Worm (Caenorhabditis elegans) whole organism, dauer: ENCODE measurements around the gene K04F1.8.

Experiments used
- unc-62 ChIP-seq: sonication (generic microtip); optimal IDR thresholded peaks from 2 replicates; lab custom pipeline; 2017; ENCODE audit warnings: missing biosample characterization, missing genetic modification reagents, missing genetic modification characterization

K04F1.8 gene

DNA sequence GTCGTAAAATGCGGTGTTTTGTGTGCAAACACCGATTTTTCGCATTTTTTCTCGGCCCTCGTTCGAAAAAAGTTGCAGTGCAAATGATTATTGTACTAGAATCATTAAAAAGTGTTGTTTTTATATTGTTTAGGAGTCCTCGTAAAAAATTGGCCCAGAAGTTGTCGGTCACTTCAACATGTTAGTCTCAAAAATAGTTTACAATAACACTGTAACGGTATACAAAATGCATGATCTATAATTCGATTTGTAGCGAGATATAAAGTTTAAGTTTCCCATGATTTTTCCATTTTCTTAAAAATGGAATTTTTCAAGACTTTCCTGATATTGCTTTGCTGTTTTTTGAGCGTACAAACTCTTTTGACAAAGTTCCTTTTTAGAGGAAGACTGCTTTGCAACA, at the start of gene K04F1.8:
Gene K04F1.8, plus strand, starts transcription at position 301 of the 400 bp plus-strand sequence.
- TF ChIP-seq unc-62: no peak

DNA sequence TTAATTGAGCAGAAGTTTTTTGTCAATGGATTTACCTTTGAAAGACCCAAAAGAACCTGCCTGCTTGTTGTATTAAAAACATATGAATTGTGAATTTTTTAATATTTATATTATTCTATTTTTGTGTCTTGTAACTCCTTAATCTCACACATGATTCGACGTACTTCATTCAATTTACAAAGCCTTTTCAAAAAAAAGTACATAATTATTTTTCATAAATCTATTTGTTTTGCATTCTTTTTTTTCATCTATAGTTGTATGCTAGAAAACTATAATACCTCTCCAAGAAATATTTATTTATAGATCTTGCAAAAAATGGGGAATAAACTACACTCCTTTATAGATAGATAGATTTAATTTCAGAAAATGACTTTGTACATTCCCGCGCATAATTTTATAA, 48.2 kb upstream of the K04F1.8 start, which contains the start of gene nhr-179:
Gene nhr-179, minus strand, starts transcription at position 101 of the 400 bp plus-strand sequence.
- no peak for TF ChIP-seq unc-62

ce11 chrV:1620537-1620936, 46.5 kb upstream of the K04F1.8 start:
- TF ChIP-seq unc-62: no peak

DNA sequence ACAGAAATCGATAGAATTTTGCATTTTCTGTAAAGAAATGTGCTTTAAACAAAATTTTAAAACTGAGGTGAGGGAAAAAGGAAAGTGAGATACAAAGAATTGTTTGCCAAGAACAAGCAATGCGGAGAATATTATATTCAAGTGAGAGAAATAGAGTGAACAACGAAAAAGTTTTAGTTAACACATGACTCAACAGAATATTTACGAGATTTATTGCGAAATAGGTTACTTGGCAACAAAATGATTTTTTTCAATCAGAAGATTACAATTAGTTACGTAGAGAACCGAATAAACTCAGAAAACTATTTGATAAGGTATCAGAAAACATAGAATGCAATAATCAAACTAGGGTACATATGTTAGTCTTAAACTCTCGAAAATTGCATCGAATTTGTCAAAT, 45.5 kb upstream of the K04F1.8 start, which contains the start of gene nhr-117:
Gene nhr-117, minus strand, starts transcription at position 27 of the 400 bp plus-strand sequence.
- TF ChIP-seq unc-62: no peak

DNA sequence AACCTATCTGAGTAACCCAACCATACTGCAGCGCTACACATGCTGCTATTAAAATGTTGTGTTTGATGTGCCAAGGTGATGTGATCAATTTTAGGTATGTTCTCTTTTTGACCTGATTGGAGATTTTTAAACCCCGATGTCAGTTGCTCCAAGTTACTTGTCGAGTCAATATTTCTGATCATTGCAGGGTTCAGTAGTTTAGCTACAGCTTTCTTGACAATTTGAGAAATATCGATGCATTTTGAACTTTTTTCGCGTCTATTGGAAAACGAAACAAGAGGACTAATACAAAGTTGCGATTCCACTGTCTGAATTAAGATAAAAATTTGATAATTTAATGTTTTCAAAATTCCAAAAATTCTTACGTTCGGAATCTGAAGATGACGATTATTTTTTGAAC, 43.6 kb upstream of the K04F1.8 start:
- TF ChIP-seq unc-62: no peak

DNA sequence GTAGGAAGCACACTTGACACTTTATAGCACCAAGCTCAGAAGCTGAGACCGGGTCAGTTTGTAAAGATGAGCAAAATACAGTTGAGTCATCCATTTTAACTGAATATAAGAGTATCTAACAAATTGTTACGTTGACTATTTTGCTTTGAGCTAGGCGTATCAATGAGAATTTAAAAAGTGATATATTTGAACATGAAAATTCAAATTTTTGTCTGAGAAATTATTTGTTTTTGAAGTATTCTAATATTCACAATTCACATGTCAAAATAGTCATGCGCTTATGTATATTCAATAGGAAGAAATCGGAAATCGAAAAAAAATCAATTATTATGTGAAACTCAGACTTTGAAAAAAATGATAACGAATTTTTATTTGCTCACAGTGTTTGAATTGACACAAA, 42.7 kb upstream of the K04F1.8 start, which contains the start of gene nhr-110:
Gene nhr-110, minus strand, starts transcription at position 101 of the 400 bp plus-strand sequence.
- TF ChIP-seq unc-62: no peak

- no peak for TF ChIP-seq unc-62
Measured at ce11 chrV:1626720-1627119, 40.3 kb upstream of the K04F1.8 start, which contains the start of gene nhr-237. TSS of gene nhr-237 (minus strand) at chrV:1626820.

DNA sequence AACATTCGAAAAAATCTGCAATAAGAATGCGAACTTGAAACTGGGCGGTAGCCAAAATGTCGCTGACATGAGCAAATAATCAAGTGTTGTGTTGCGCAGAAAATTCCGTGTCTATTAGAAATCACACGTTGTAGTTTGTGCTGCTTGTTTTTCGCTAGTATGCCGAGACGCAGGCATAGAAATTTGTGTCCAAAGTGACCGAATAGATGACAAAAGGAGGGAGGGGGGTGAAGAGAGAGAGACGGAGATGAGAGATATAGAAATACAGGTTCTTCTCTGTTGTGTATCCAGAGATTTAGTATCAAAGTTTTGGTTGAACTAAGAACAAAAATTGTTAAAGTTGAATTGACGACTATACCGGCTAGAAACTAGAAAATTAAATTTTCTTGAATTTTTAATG, 39.7 kb upstream of the K04F1.8 start:
- TF ChIP-seq unc-62: no peak

DNA sequence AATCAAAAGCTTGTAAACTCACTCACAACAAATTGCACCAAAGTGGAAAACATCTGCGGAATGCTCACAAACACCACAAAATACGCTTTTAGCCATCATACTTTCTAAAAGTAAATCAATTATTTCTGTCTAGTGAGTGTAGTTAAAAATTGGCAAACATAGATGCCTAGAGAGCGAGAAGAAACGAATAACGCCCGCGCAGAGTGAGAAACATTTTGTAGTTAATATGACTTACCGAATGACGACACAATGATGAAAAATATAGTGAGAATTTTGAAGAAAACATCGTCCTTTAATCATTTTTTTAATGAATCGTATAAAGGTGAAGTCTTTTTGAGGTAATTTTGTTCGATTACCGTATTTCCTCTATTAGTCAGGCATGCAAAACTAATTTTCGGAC, 37.7 kb upstream of the K04F1.8 start, which contains the start of gene nhr-238:
Gene nhr-238, minus strand, starts transcription at position 104 of the 400 bp plus-strand sequence.
- TF ChIP-seq unc-62: no peak

ce11 chrV:1631148-1631547, 35.9 kb upstream of the K04F1.8 start, which contains the start of gene Y46H3D.8:
TSS of gene Y46H3D.8 (minus strand) at chrV:1631248.
- TF ChIP-seq unc-62: no peak

DNA sequence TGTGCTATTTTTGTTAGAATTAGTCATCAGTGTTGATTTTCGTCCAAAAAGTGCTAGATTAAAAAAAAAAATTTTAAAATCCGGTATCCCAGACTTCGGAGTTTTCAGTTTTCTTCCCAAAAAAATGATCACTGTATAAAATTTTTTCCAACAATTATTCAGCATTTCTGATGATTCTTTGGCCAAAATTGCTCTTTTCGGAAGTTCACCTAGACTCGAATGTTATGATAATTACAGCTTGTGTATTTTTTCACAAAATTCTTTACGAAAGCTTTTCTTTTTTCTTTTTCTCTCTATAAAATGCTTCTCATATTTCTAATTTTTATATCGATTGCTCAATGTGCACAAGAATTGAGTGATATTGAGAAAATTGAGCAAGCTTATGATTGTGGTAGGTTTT, 35.3 kb upstream of the K04F1.8 start, which contains the start of gene irld-17:
Gene irld-17, plus strand, starts transcription at position 301 of the 400 bp plus-strand sequence.
- TF ChIP-seq unc-62: no peak

DNA sequence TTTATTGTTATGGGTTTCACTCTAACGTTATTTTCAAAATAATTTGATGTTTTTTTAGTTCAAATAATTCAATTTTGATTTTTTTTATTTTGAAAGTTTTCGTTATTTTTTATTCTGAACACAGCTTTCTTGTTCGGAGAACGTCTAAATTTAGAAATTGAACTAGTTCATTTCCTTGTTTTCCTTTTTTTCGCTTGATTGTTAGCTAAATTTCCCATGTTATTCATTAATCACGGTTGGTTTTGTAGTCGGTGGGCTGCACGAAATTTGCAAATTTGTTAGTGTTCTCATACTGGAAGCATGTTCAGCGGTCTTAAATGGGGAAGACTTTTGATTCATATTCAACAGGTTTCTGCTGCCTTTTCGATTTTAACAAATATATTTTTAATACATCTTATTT, 31.1 kb upstream of the K04F1.8 start, which contains the start of gene str-222:
Gene str-222, plus strand, starts transcription at position 301 of the 400 bp plus-strand sequence.
- no peak for TF ChIP-seq unc-62

DNA sequence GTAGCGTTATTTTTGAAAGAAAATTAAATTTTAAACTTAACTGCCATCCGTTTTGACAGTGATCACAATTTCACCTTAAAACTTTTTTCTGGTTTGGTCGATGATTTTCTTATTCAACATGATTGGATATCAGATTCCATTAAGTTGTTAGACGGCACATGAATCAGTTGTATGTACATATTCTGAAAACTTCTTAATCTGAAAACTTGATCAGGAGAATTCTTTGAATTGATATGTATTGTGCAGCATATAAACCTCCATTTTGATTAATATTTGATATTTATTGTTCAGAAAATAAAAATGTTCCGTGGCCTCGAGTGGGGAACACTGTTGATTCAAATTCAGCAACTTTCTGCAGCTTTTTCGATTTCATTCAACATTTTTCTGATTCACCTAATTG, 27.0 kb upstream of the K04F1.8 start, which contains the start of gene str-221:
Gene str-221, plus strand, starts transcription at position 301 of the 400 bp plus-strand sequence.
- TF ChIP-seq unc-62: no peak

- TF ChIP-seq unc-62: no peak
Measured at ce11 chrV:1642199-1642598, 24.8 kb upstream of the K04F1.8 start, which contains the start of gene Y46H3D.1. TSS of gene Y46H3D.1 (plus strand) at chrV:1642499.

ce11 chrV:1642768-1643167, 24.2 kb upstream of the K04F1.8 start:
- TF ChIP-seq unc-62: no peak

ce11 chrV:1643886-1644285, 23.1 kb upstream of the K04F1.8 start, which contains the start of gene alh-2:
TSS of gene alh-2 (plus strand) at chrV:1644169.
- no peak for TF ChIP-seq unc-62

ce11 chrV:1648000-1648399, 19.0 kb upstream of the K04F1.8 start, which contains the start of gene irld-45:
TSS of gene irld-45 (plus strand) at chrV:1648300.
- no peak for TF ChIP-seq unc-62

DNA sequence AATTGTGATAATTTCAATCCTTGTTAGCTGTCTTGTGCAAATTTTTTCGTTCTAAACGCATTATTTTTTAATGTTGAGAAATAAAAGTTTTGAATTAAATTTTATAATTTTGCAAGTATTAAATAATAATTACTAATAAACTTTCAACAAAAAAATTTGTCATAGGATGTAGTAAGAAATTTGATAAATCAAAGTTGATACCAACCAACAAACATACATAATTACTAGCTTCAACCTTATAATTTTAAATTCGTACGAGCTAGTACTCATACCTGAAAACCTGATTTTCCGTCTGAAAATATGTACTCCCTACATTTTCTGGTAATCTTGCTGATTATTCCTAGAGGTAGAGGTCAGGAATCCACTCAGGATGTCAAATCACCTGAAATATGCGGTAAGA, 16.0 kb upstream of the K04F1.8 start, which contains the start of gene irld-44:
Gene irld-44, plus strand, starts transcription at position 301 of the 400 bp plus-strand sequence.
- no peak for TF ChIP-seq unc-62
